Worm (Caenorhabditis elegans): ENCODE data around the gene F46H5.4.

Gene F46H5.4

DNA sequence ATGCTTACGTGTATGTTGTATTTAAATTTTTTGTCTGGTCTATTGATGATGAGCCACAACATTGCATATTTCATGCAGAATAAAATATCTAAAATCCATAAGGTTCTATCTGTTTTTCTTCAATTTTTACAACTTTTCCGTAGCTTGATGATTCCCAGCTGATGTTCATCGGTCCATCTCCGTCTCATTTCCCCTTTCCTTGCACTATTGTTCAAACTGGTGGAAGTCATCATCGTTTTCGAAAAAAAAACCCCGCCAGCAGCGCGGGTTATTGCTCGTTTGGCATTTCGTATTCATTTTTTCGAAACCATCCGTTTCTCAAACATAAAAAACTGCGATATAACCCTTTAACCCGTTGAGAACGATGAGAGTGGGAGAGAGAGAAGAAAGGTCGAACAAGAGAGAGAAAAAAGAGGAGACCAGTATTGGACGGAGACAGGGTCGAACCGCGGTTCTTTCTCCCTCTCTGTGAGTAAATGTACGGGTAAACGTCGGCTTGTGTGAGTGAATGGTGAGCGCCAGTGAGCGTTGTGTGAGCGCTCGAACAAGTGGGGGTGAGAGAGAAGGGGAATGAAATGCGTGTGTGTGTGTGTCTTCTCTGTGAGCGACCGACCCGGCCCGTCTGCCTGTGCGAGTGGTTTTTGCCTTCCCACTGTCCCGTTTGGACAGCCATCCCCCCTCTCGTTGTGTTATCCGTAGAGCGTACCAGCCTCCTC is 10.3 kb upstream of the F46H5.4 start (continued):
- TF ChIP-seq hlh-15 (tag; optimal IDR thresholded peaks at IDR 0.05) = no peak
- peak; percentile 9 for TF ChIP-seq ceh-6 (GFP tag; optimal IDR thresholded peaks at IDR 0.05)
- peak; percentile 66 for TF ChIP-seq fkh-6 (tag; optimal IDR thresholded peaks at IDR 0.05)
- TF ChIP-seq tbx-2 (tag; optimal IDR thresholded peaks at IDR 0.05) = peak; percentile 88
- TF ChIP-seq gmeb-2 (tag; optimal IDR thresholded peaks at IDR 0.05) = no peak
- TF ChIP-seq unc-42 (tag; optimal IDR thresholded peaks at IDR 0.05) = peak; percentile 76
- TF ChIP-seq ceh-48 (tag; optimal IDR thresholded peaks at IDR 0.05) = no peak
- TF ChIP-seq syd-9 (tag; optimal IDR thresholded peaks at IDR 0.05) = peak; percentile 72
- TF ChIP-seq nhr-232 (tag; optimal IDR thresholded peaks at IDR 0.05) = peak; percentile 12
- peak; percentile 91 for TF ChIP-seq nfya-1 (tag; optimal IDR thresholded peaks at IDR 0.05)

DNA sequence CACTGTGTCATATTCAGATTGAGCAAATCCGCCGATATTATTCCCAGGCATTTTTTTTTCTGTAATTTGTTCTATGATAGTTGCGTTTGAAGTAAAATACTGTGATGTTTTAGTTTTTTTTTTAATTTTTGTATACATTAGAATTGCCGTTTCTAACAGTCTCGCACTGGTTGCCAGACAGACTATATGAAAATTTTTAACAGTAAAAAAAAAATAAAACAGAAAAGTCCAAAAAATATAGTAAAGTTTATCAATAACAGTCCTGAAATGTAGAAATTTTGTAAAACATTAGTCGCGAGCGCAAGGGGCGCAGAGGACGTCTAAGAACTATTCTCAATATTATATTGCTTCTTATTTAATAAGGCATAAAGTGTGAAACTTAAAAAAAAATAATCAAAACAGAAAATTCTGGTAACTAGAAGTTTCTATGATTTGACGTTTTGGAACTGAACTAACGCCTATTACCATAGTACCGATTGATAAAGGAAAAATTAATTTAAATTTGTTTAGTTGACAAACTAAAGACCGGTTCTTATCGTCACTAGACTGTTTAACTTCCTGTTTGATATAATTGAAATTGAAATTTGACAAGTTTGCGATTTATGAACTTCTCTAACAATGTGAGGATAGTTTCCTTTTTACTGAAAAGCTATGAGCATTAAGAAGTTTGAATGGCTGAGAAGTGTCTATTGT is 6.1 kb upstream of the F46H5.4 start, which contains the start of gene lact-1:
lact-1 (minus strand) TSS at position 51 of the 693 bp plus-strand sequence.
- TF ChIP-seq sdc-2 (tag; optimal IDR thresholded peaks at IDR 0.05) (no peak), fkh-10 (GFP tag; optimal IDR thresholded peaks at IDR 0.05) (no peak), hlh-13 (GFP tag; optimal IDR thresholded peaks at IDR 0.05) (no peak), ceh-45 (GFP tag; IDR thresholded peaks at IDR 0.05) (no peak), lin-11 (tag; optimal IDR thresholded peaks at IDR 0.05) (no peak), madf-2 (tag; optimal IDR thresholded peaks at IDR 0.05) (no peak), dve-1 (tag; optimal IDR thresholded peaks at IDR 0.05) (no peak), sox-2 (GFP tag; IDR thresholded peaks at IDR 0.05) (no peak), fax-1 (tag; optimal IDR thresholded peaks at IDR 0.05) (no peak), dmd-4 (tag; optimal IDR thresholded peaks at IDR 0.05; ENCODE audit: borderline replicate concordance) (no peak), ttx-3 (tag; optimal IDR thresholded peaks at IDR 0.05) (no peak), ceh-30 (tag; optimal IDR thresholded peaks at IDR 0.05) (no peak), rnt-1 (tag; optimal IDR thresholded peaks at IDR 0.05) (no peak), hlh-8 (tag; optimal IDR thresholded peaks at IDR 0.05) (no peak), tbx-2 (tag; optimal IDR thresholded peaks at IDR 0.05) (no peak), ceh-14 (tag; optimal IDR thresholded peaks at IDR 0.05) (no peak), nfya-1 (tag; optimal IDR thresholded peaks at IDR 0.05) (no peak), nhr-232 (tag; optimal IDR thresholded peaks at IDR 0.05) (no peak), ceh-18 (tag; optimal IDR thresholded peaks at IDR 0.05) (no peak), ama-1 (optimal IDR thresholded peaks at IDR 0.05) (no peak)

DNA sequence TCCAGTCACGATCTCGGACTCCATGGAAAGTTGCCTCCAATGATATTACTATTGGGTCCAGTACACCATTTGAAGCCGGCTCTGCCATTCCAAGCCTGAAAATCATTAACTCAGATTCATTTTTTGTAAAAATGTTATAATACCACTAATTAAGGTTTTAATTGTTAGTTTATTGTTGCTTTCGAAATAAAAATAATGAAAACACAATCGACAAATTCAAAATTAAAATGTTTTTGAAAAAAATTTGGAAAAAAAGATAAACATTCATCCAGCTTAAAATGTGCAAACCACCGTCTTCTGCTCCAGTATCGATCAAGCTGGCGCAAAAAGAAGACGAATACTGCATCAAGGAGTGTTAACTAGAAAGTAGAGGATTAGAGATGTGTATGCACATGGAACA is 2.5 kb upstream of the F46H5.4 start, which contains the start of gene F46H5.5:
F46H5.5 (minus strand) TSS at position 101 of the 400 bp plus-strand sequence.
- no peak for TF ChIP-seq pros-1 (tag; optimal IDR thresholded peaks at IDR 0.05)
- no peak for TF ChIP-seq sdc-2 (tag; optimal IDR thresholded peaks at IDR 0.05)
- TF ChIP-seq unc-55 (GFP tag; optimal IDR thresholded peaks at IDR 0.05) = no peak
- no peak for TF ChIP-seq pha-4 (tag; optimal IDR thresholded peaks at IDR 0.05)
- TF ChIP-seq dve-1 (tag; optimal IDR thresholded peaks at IDR 0.05) = no peak
- TF ChIP-seq ceh-18 (tag; optimal IDR thresholded peaks at IDR 0.05) = no peak
- TF ChIP-seq fkh-10 (GFP tag; optimal IDR thresholded peaks at IDR 0.05) = no peak
- no peak for TF ChIP-seq unc-3 (GFP tag; conservative IDR thresholded peaks at IDR 0.05)
- no peak for TF ChIP-seq unc-3 (tag; optimal IDR thresholded peaks at IDR 0.05)
- no peak for TF ChIP-seq T23F11.4 (GFP tag; optimal IDR thresholded peaks at IDR 0.05)
- no peak for TF ChIP-seq hlh-30 (tag; optimal IDR thresholded peaks at IDR 0.05; ENCODE audit: insufficient read depth)
- no peak for TF ChIP-seq ref-2 (tag; optimal IDR thresholded peaks at IDR 0.05)
- TF ChIP-seq nhr-232 (tag; optimal IDR thresholded peaks at IDR 0.05) = no peak
- no peak for TF ChIP-seq ama-1 (optimal IDR thresholded peaks at IDR 0.05)
- no peak for TF ChIP-seq gmeb-2 (tag; optimal IDR thresholded peaks at IDR 0.05)
- TF ChIP-seq ceh-31 (tag; optimal IDR thresholded peaks at IDR 0.05) = no peak
- TF ChIP-seq ceh-22 (tag; optimal IDR thresholded peaks at IDR 0.05) = no peak

Data from whole organism, late embryonic.